ENCODE assay signal across 2 fruit fly cellular contexts in the genomic region with DNA sequence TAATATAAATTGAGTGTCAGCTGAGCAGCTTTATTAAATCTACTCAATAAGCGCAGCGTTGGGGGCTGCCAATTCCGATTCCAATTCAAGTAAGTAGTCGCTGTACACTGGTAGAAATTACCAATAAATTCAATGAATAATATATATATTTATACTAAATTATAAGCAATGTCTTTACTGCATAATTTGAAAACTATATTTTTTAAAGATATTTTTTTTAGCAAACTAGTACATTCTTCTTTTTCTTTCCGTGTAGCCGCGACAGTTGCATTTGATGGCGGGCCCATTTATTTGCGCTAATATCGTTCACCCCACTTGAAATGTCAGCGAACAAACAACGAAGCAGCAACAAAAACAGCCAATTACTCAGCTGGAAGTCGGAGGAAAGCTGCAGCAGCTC.
A peak's percentile ranks its signal among the peaks of the same experiment; 100 is the strongest.
TF ChIP-seq lines count a peak whose summit lies in the region.

No protein-coding gene starts in this region.

TF ChIP-seq in whole organism, embryonic, 481 proteins besides CTCF, POLR2A, EP300 and RAD21 (continued from another document and continues in another):
- TF ChIP-seq tll (GFP tag; optimal IDR thresholded peaks at IDR 0.05; lab: Kevin White, UChicago) (no peak), vvl (GFP tag; IDR thresholded peaks at IDR 0.05; lab: Robert Waterston, UW) (peak; percentile 86), CG1647 (GFP tag; optimal IDR thresholded peaks at IDR 0.05; lab: Kevin White, UChicago) (no peak), unpg (GFP tag; optimal IDR thresholded peaks at IDR 0.05; lab: Kevin White, UChicago) (peak; percentile 70), CG18599 (GFP tag; optimal IDR thresholded peaks at IDR 0.05; lab: Kevin White, UChicago) (peak; percentile 50), dmrt11E (tag; optimal IDR thresholded peaks at IDR 0.05; lab: Kevin White, UChicago) (peak; percentile 70), CG33213 (GFP tag; optimal IDR thresholded peaks at IDR 0.05; lab: Kevin White, UChicago) (no peak), ERR (GFP tag; optimal IDR thresholded peaks at IDR 0.05; lab: Kevin White, UChicago) (no peak), Doc2 (GFP tag; IDR thresholded peaks at IDR 0.05; lab: Robert Waterston, UW) (no peak), hbn (GFP tag; IDR thresholded peaks at IDR 0.05; lab: Robert Waterston, UW; ENCODE audit: partially characterized antibody) (no peak), ranshi (GFP tag; IDR thresholded peaks at IDR 0.05; lab: Robert Waterston, UW) (no peak), CG34376 (GFP tag; optimal IDR thresholded peaks at IDR 0.05; lab: Kevin White, UChicago) (no peak), Myb (GFP tag; optimal IDR thresholded peaks at IDR 0.05; lab: Kevin White, UChicago) (no peak), Hr3 (GFP tag; optimal IDR thresholded peaks at IDR 0.05; lab: Kevin White, UChicago) (peak; percentile 29), CG5953 (GFP tag; IDR thresholded peaks at IDR 0.05; lab: Robert Waterston, UW) (peak; percentile 45), gcm2 (GFP tag; optimal IDR thresholded peaks at IDR 0.05; lab: Kevin White, UChicago) (no peak), CG12299 (tag; optimal IDR thresholded peaks at IDR 0.05; lab: Kevin White, UChicago) (no peak), CG11085 (GFP tag; IDR thresholded peaks at IDR 0.05; lab: Robert Waterston, UW) (no peak), gfzf (GFP tag; optimal IDR thresholded peaks at IDR 0.05; lab: Kevin White, UChicago) (no peak), CG32772 (GFP tag; IDR thresholded peaks at IDR 0.05; lab: Robert Waterston, UW) (0 out of 2 replicates have a peak, but pooled peaks have one; percentile 24), lbe (GFP tag; optimal IDR thresholded peaks at IDR 0.05; lab: Kevin White, UChicago) (peak; percentile 33), unc-4 (GFP tag; IDR thresholded peaks at IDR 0.05; lab: Robert Waterston, UW; ENCODE audit: partially characterized antibody) (no peak), CG14441 (GFP tag; IDR thresholded peaks at IDR 0.05; lab: Robert Waterston, UW) (peak; percentile 46; the same call in 1 of the 2 replicates), CG18011 (GFP tag; optimal IDR thresholded peaks at IDR 0.05; lab: Kevin White, UChicago) (no peak), CG6683 (GFP tag; optimal IDR thresholded peaks at IDR 0.05; lab: Kevin White, UChicago) (no peak), Tbp (GFP tag; optimal IDR thresholded peaks at IDR 0.05; lab: Kevin White, UChicago) (no peak), pfk (GFP tag; optimal IDR thresholded peaks at IDR 0.05; lab: Kevin White, UChicago) (no peak), CG13894 (tag; optimal IDR thresholded peaks at IDR 0.05; lab: Kevin White, UChicago) (no peak), Dp (GFP tag; optimal IDR thresholded peaks at IDR 0.05; lab: Kevin White, UChicago) (no peak), CG30431 (GFP tag; optimal IDR thresholded peaks at IDR 0.05; lab: Kevin White, UChicago) (peak; percentile 23), MTF-1 (GFP tag; optimal IDR thresholded peaks at IDR 0.05; lab: Kevin White, UChicago; ENCODE audit: borderline replicate concordance) (peak; percentile 31), Dfd (GFP tag; optimal IDR thresholded peaks at IDR 0.05; lab: Kevin White, UChicago) (no peak), CG17802 (tag; optimal IDR thresholded peaks at IDR 0.05; lab: Kevin White, UChicago) (no peak), gsb-n (tag; optimal IDR thresholded peaks at IDR 0.05; lab: Kevin White, UChicago) (peak; percentile 53), CG34422 (GFP tag; IDR thresholded peaks at IDR 0.05; lab: Robert Waterston, UW) (peak; percentile 52; the same call in 2 of the 3 replicates), ind (GFP tag; optimal IDR thresholded peaks at IDR 0.05; lab: Kevin White, UChicago) (peak; percentile 49), CG15269 (tag; optimal IDR thresholded peaks at IDR 0.05; lab: Kevin White, UChicago) (peak; percentile 60), CG15011 (GFP tag; optimal IDR thresholded peaks at IDR 0.05; lab: Kevin White, UChicago) (peak; percentile 2), CG9817 (tag; optimal IDR thresholded peaks at IDR 0.05; lab: Kevin White, UChicago) (no peak), her (GFP tag; optimal IDR thresholded peaks at IDR 0.05; lab: Kevin White, UChicago) (no peak), Spps (tag; optimal IDR thresholded peaks at IDR 0.05; lab: Kevin White, UChicago) (peak; percentile 33), CG1024 (GFP tag; IDR thresholded peaks at IDR 0.05; lab: Robert Waterston, UW) (0 out of 2 replicates have a peak, but pooled peaks have one; percentile 25), insv (GFP tag; optimal IDR thresholded peaks at IDR 0.05; lab: Kevin White, UChicago) (no peak), CG11456 (GFP tag; IDR thresholded peaks at IDR 0.05; lab: Robert Waterston, UW) (peak; percentile 45; the same call in 1 of the 3 replicates), CG14014 (GFP tag; IDR thresholded peaks at IDR 0.05; lab: Robert Waterston, UW) (peak; percentile 66), kni (GFP tag; optimal IDR thresholded peaks at IDR 0.05; lab: Kevin White, UChicago) (no peak), Sry-β (GFP tag; optimal IDR thresholded peaks at IDR 0.05; lab: Kevin White, UChicago) (no peak), CG15514 (GFP tag; optimal IDR thresholded peaks at IDR 0.05; lab: Kevin White, UChicago) (no peak), Hmx (GFP tag; optimal IDR thresholded peaks at IDR 0.05; lab: Kevin White, UChicago) (no peak), CG6654 (GFP tag; optimal IDR thresholded peaks at IDR 0.05; lab: Kevin White, UChicago) (no peak), seq (GFP tag; IDR thresholded peaks at IDR 0.05; lab: Robert Waterston, UW) (peak; percentile 62), CG8359 (GFP tag; optimal IDR thresholded peaks at IDR 0.05; lab: Kevin White, UChicago; ENCODE audit: borderline replicate concordance) (peak; percentile 47), grn (GFP tag; optimal IDR thresholded peaks at IDR 0.05; lab: Kevin White, UChicago) (no peak), pnt (GFP tag; optimal IDR thresholded peaks at IDR 0.05; lab: Kevin White, UChicago) (no peak), Meics (GFP tag; optimal IDR thresholded peaks at IDR 0.05; lab: Kevin White, UChicago) (peak; percentile 30), CG31224 (GFP tag; IDR thresholded peaks at IDR 0.05; lab: Robert Waterston, UW) (no peak), crol (GFP tag; IDR thresholded peaks at IDR 0.05; lab: Robert Waterston, UW) (no peak; the same call in 1 of the 2 replicates), pum (GFP tag; optimal IDR thresholded peaks at IDR 0.05; lab: Kevin White, UChicago) (no peak), vfl (GFP tag; optimal IDR thresholded peaks at IDR 0.05; lab: Kevin White, UChicago) (no peak), tup (GFP tag; optimal IDR thresholded peaks at IDR 0.05; lab: Kevin White, UChicago) (no peak), Side (GFP tag; optimal IDR thresholded peaks at IDR 0.05; lab: Kevin White, UChicago) (no peak), zfh1 (GFP tag; IDR thresholded peaks at IDR 0.05; lab: Robert Waterston, UW) (peak; percentile 77), chif (GFP tag; optimal IDR thresholded peaks at IDR 0.05; lab: Kevin White, UChicago) (no peak), CG3847 (GFP tag; IDR thresholded peaks at IDR 0.05; lab: Robert Waterston, UW) (peak; percentile 19; the same call in 1 of the 2 replicates)

TF ChIP-seq in whole organism, prepupa, 60 proteins besides CTCF, POLR2A, EP300 and RAD21 (continued from another document):
- TF ChIP-seq CG10669 (GFP tag; optimal IDR thresholded peaks at IDR 0.05; lab: Kevin White, UChicago) (peak; percentile 60), esn (GFP tag; optimal IDR thresholded peaks at IDR 0.05; lab: Kevin White, UChicago) (peak; percentile 63), Sox15 (GFP tag; optimal IDR thresholded peaks at IDR 0.05; lab: Kevin White, UChicago) (peak; percentile 13), Smox (GFP tag; optimal IDR thresholded peaks at IDR 0.05; lab: Kevin White, UChicago) (peak; percentile 47), CG1621 (tag; optimal IDR thresholded peaks at IDR 0.05; lab: Kevin White, UChicago) (peak; percentile 22), OdsH (GFP tag; optimal IDR thresholded peaks at IDR 0.05; lab: Kevin White, UChicago) (peak; percentile 78), ss (GFP tag; optimal IDR thresholded peaks at IDR 0.05; lab: Kevin White, UChicago) (peak; percentile 52 to 61), Hr38 (GFP tag; optimal IDR thresholded peaks at IDR 0.05; lab: Kevin White, UChicago) (no peak), net (GFP tag; optimal IDR thresholded peaks at IDR 0.05; lab: Kevin White, UChicago) (peak; percentile 54), Ets96B (tag; optimal IDR thresholded peaks at IDR 0.05; lab: Kevin White, UChicago) (peak; percentile 56)
